Worm (Caenorhabditis elegans) whole organism, L2 larva: Measurements from ENCODE around the gene Y47D7A.17.

Source experiments
- ZK546.5 ChIP-seq: sonication (generic microtip); optimal IDR thresholded peaks from 2 replicates; lab custom pipeline; 2017; ENCODE audit warnings: missing biosample characterization, missing genetic modification characterization
- ama-1 ChIP-seq: fragments of 150-350 bp; optimal IDR thresholded peaks from 2 replicates; lab custom pipeline; 2018; ENCODE audit warnings: inconsistent platforms
- elt-3 ChIP-seq: sonication (generic microtip); optimal IDR thresholded peaks from 2 replicates; lab custom pipeline; 2017; ENCODE audit warnings: missing biosample characterization, missing genetic modification characterization
- lin-11 ChIP-seq: fragments of 150-350 bp; sonication (generic microtip); optimal IDR thresholded peaks from 2 replicates; lab custom pipeline; 2014; ENCODE audit warnings: missing biosample characterization, missing genetic modification characterization, inconsistent platforms, mixed read lengths
- mdl-1 ChIP-seq, 2 experiments: fragments of 150-350 bp in 1 of 2; sonication (generic microtip) in 1 of 2; optimal IDR thresholded peaks; 2 replicates each; lab custom pipeline; 2017; ENCODE audit warnings: missing biosample characterization in 2 of 2, missing genetic modification characterization in 2 of 2
- nhr-11 ChIP-seq: fragments of 150-350 bp; optimal IDR thresholded peaks from 2 replicates; lab custom pipeline; 2014; ENCODE audit warnings: missing biosample characterization, missing genetic modification characterization
- nhr-12 ChIP-seq: fragments of 150-350 bp; optimal IDR thresholded peaks from 2 replicates; lab custom pipeline; 2014; ENCODE audit warnings: missing biosample characterization, missing genetic modification characterization
- nhr-6 ChIP-seq: fragments of 150-350 bp; optimal IDR thresholded peaks from 2 replicates; lab custom pipeline; 2014; ENCODE audit warnings: missing biosample characterization, missing genetic modification characterization
- snpc-4 ChIP-seq: fragments of 150-350 bp; optimal IDR thresholded peaks from 2 replicates; lab custom pipeline; 2014; ENCODE audit warnings: missing biosample characterization, missing genetic modification characterization
- zag-1 ChIP-seq: fragments of 150-350 bp; optimal IDR thresholded peaks from 2 replicates; lab custom pipeline; 2014; ENCODE audit warnings: missing biosample characterization, missing genetic modification characterization
- ztf-11 ChIP-seq: sonication (generic microtip); optimal IDR thresholded peaks from 2 replicates; lab custom pipeline; 2017; ENCODE audit warnings: missing biosample characterization, missing genetic modification characterization

- TF ChIP-seq elt-3 (tag; lab: Kevin White, UChicago) (no peak), nhr-6 (tag; lab: Kevin White, UChicago) (no peak), lin-11 (tag; lab: Kevin White, UChicago) (no peak), ZK546.5 (tag; lab: Kevin White, UChicago) (no peak), zag-1 (no peak), nhr-11 (tag; lab: Kevin White, UChicago) (no peak), nhr-12 (tag; lab: Kevin White, UChicago) (no peak), mdl-1 (tag; optimal IDR thresholded peaks at IDR 0.05; lab: Kevin White, UChicago) (no peak), ztf-11 (tag; lab: Kevin White, UChicago) (no peak), ama-1 (no peak), snpc-4 (tag; lab: Kevin White, UChicago) (no peak)
Measured at ce11 chrV:4429576-4429975, 18.0 kb upstream of the Y47D7A.17 start, which contains the start of gene Y47D7A.12.
